Worm (Caenorhabditis elegans) whole organism, L1 larva: ENCODE measurements around the gene unc-68.

Source experiments
- C34B4.2 ChIP-seq: sonication (generic microtip); optimal IDR thresholded peaks from 2 replicates; lab custom pipeline; 2017; ENCODE audit warnings: mild to moderate bottlenecking, missing genetic modification characterization, missing compliant biosample characterization
- F16B12.6 ChIP-seq: fragments of 150-350 bp; optimal IDR thresholded peaks from 2 replicates; lab custom pipeline; 2014; ENCODE audit warnings: missing biosample characterization, missing genetic modification characterization
- aha-1 ChIP-seq: fragments of 150-350 bp; optimal IDR thresholded peaks from 2 replicates; lab custom pipeline; 2014; ENCODE audit warnings: missing biosample characterization, missing genetic modification characterization
- alr-1 ChIP-seq: fragments of 200-800 bp; sonication (Bioruptor generic); optimal IDR thresholded peaks from 2 replicates; lab custom pipeline; 2018; ENCODE audit warnings: borderline replicate concordance, mild to moderate bottlenecking, missing genetic modification characterization, missing compliant biosample characterization
- aly-2 ChIP-seq: fragments of 150-350 bp; optimal IDR thresholded peaks from 2 replicates; lab custom pipeline; 2014; ENCODE audit warnings: missing biosample characterization, missing genetic modification characterization
- ama-1 ChIP-seq: fragments of 150-350 bp; optimal IDR thresholded peaks from 2 replicates; lab custom pipeline; 2014
- blmp-1 ChIP-seq: fragments of 150-350 bp; optimal IDR thresholded peaks from 2 replicates; lab custom pipeline; 2014; ENCODE audit warnings: missing biosample characterization, missing genetic modification characterization
- ceh-63 ChIP-seq: fragments of 200-800 bp; sonication (Bioruptor generic); optimal IDR thresholded peaks from 2 replicates; lab custom pipeline; 2018; ENCODE audit warnings: mild to moderate bottlenecking, missing genetic modification characterization, missing compliant biosample characterization
- ceh-82 ChIP-seq, 3 experiments: fragments of 150-350 bp in 1 of 3; sonication (generic microtip) in 2 of 3; optimal IDR thresholded peaks; 2 replicates each; lab custom pipeline; 2014 to 2017; ENCODE audit warnings: missing biosample characterization in 3 of 3, missing genetic modification characterization in 3 of 3
- ces-1 ChIP-seq: fragments of 150-350 bp; optimal IDR thresholded peaks from 2 replicates; lab custom pipeline; 2014; ENCODE audit warnings: missing biosample characterization, missing genetic modification reagents, missing genetic modification characterization
- dsc-1 ChIP-seq: sonication (generic microtip); optimal IDR thresholded peaks from 2 replicates; lab custom pipeline; 2016; ENCODE audit warnings: mild to moderate bottlenecking, missing genetic modification characterization, missing compliant biosample characterization
- efl-1 ChIP-seq, 4 experiments: fragments of 150-350 bp; optimal IDR thresholded peaks in 3 of 4; peaks in 1 of 4; 1 replicate in 1 of 4; 2 replicates in 3 of 4; lab custom pipeline; 2014; ENCODE audit warnings: missing biosample characterization in 2 of 4, missing genetic modification characterization in 2 of 4, missing genetic modification reagents in 2 of 4
- efl-3 ChIP-seq: fragments of 200-800 bp; sonication (Bioruptor generic); optimal IDR thresholded peaks from 2 replicates; lab custom pipeline; 2018; ENCODE audit warnings: mild to moderate bottlenecking, missing genetic modification characterization, missing compliant biosample characterization
- ets-5 ChIP-seq: fragments of 200-800 bp; sonication (Bioruptor generic); IDR thresholded peaks from 2 replicates; pipeline ENCODE4 v1.3.6; 2022; ENCODE audit warnings: missing genetic modification characterization, missing compliant biosample characterization
- fkh-10 ChIP-seq: sonication (generic microtip); optimal IDR thresholded peaks from 2 replicates; lab custom pipeline; 2017; ENCODE audit warnings: missing biosample characterization, missing genetic modification reagents, missing genetic modification characterization
- fkh-8 ChIP-seq: sonication (generic microtip); optimal IDR thresholded peaks from 2 replicates; lab custom pipeline; 2016; ENCODE audit warnings: mild to moderate bottlenecking, missing genetic modification characterization, missing compliant biosample characterization
- fos-1 ChIP-seq: fragments of 150-350 bp; optimal IDR thresholded peaks from 2 replicates; lab custom pipeline; 2014; ENCODE audit warnings: missing biosample characterization, missing genetic modification characterization
- hlh-17 ChIP-seq: fragments of 200-800 bp; sonication (Bioruptor generic); optimal IDR thresholded peaks from 2 replicates; lab custom pipeline; 2018; ENCODE audit warnings: missing genetic modification characterization, mild to moderate bottlenecking, missing compliant biosample characterization, moderate library complexity, borderline replicate concordance
- hlh-4 ChIP-seq: sonication (generic microtip); optimal IDR thresholded peaks from 2 replicates; lab custom pipeline; 2016; ENCODE audit warnings: mild to moderate bottlenecking, missing genetic modification characterization, missing compliant biosample characterization
- hpl-2 ChIP-seq: fragments of 150-350 bp; optimal IDR thresholded peaks from 2 replicates; lab custom pipeline; 2014; ENCODE audit warnings: missing biosample characterization, missing genetic modification reagents, missing genetic modification characterization
- jun-1 ChIP-seq: fragments of 150-350 bp; optimal IDR thresholded peaks from 2 replicates; lab custom pipeline; 2014; ENCODE audit warnings: missing biosample characterization, missing genetic modification reagents, missing genetic modification characterization
- lin-15B ChIP-seq: fragments of 150-350 bp; sonication (generic microtip); optimal IDR thresholded peaks from 3 replicates; lab custom pipeline; 2014; ENCODE audit warnings: missing biosample characterization, missing genetic modification characterization
- lin-35 ChIP-seq, 2 experiments: fragments of 150-350 bp; optimal IDR thresholded peaks; 2 replicates each; lab custom pipeline; 2014; ENCODE audit warnings: missing biosample characterization in 2 of 2, missing genetic modification characterization in 2 of 2, missing genetic modification reagents in 2 of 2
- lin-39 ChIP-seq: fragments of 150-350 bp; optimal IDR thresholded peaks from 2 replicates; lab custom pipeline; 2014; ENCODE audit warnings: missing biosample characterization, missing genetic modification reagents, missing genetic modification characterization
- lsy-2 ChIP-seq, 2 experiments: fragments of 150-350 bp; optimal IDR thresholded peaks; 2 replicates each; lab custom pipeline; 2014; ENCODE audit warnings: missing biosample characterization in 2 of 2, missing genetic modification characterization in 2 of 2
- mab-9 ChIP-seq: fragments of 200-800 bp; sonication (Bioruptor generic); IDR thresholded peaks from 2 replicates; pipeline ENCODE4 v1.3.6; 2022; ENCODE audit warnings: missing genetic modification reagents, missing genetic modification characterization, missing compliant biosample characterization
- mef-2 ChIP-seq: fragments of 150-350 bp; optimal IDR thresholded peaks from 2 replicates; lab custom pipeline; 2014; ENCODE audit warnings: missing biosample characterization, missing genetic modification characterization
- mep-1 ChIP-seq: fragments of 150-350 bp; optimal IDR thresholded peaks from 2 replicates; lab custom pipeline; 2014; ENCODE audit warnings: missing biosample characterization, missing genetic modification characterization
- nhr-11 ChIP-seq: fragments of 150-350 bp; optimal IDR thresholded peaks from 2 replicates; lab custom pipeline; 2014; ENCODE audit warnings: missing biosample characterization, missing genetic modification characterization
- nhr-12 ChIP-seq: sonication (generic microtip); optimal IDR thresholded peaks from 2 replicates; lab custom pipeline; 2017; ENCODE audit warnings: missing biosample characterization, missing genetic modification characterization
- nhr-237 ChIP-seq: fragments of 150-350 bp; optimal IDR thresholded peaks from 2 replicates; lab custom pipeline; 2014; ENCODE audit warnings: missing biosample characterization, missing genetic modification characterization
- nhr-28 ChIP-seq: fragments of 150-350 bp; optimal IDR thresholded peaks from 2 replicates; lab custom pipeline; 2014; ENCODE audit warnings: missing biosample characterization, missing genetic modification characterization
- nhr-47 ChIP-seq: sonication (generic microtip); optimal IDR thresholded peaks from 2 replicates; lab custom pipeline; 2016; ENCODE audit warnings: mild to moderate bottlenecking, missing genetic modification characterization, moderate library complexity, missing compliant biosample characterization
- nhr-77 ChIP-seq: fragments of 150-350 bp; optimal IDR thresholded peaks from 2 replicates; lab custom pipeline; 2014; ENCODE audit warnings: missing biosample characterization, missing genetic modification characterization
- nhr-84 ChIP-seq: sonication (generic microtip); optimal IDR thresholded peaks from 2 replicates; lab custom pipeline; 2017; ENCODE audit warnings: missing biosample characterization, missing genetic modification characterization
- nhr-85 ChIP-seq: sonication (generic microtip); peaks from one replicate; lab custom pipeline; 2016; ENCODE audit warnings: missing genetic modification characterization, inconsistent platforms, missing compliant biosample characterization
- pag-3 ChIP-seq: sonication (generic microtip); optimal IDR thresholded peaks from 2 replicates; lab custom pipeline; 2017; ENCODE audit warnings: missing genetic modification characterization, mild to moderate bottlenecking, missing compliant biosample characterization, antibody characterized with exemption, borderline replicate concordance; ENCODE audit not compliant: insufficient read depth
- pqm-1 ChIP-seq: sonication (generic microtip); optimal IDR thresholded peaks from 3 replicates; lab custom pipeline; 2017; ENCODE audit warnings: missing biosample characterization, missing genetic modification characterization
- rnt-1 ChIP-seq: sonication (generic microtip); optimal IDR thresholded peaks from 2 replicates; lab custom pipeline; 2016; ENCODE audit warnings: mild to moderate bottlenecking, missing genetic modification characterization, moderate library complexity, missing compliant biosample characterization
- skn-1 ChIP-seq: fragments of 150-350 bp; optimal IDR thresholded peaks from 2 replicates; lab custom pipeline; 2014; ENCODE audit warnings: missing biosample characterization, missing genetic modification characterization
- snpc-4 ChIP-seq: fragments of 150-350 bp; optimal IDR thresholded peaks from 2 replicates; lab custom pipeline; 2014; ENCODE audit warnings: missing biosample characterization, missing genetic modification characterization
- snu-23 ChIP-seq: sonication (generic microtip); optimal IDR thresholded peaks from 2 replicates; lab custom pipeline; 2016; ENCODE audit warnings: missing genetic modification characterization, missing compliant biosample characterization
- sox-4 ChIP-seq: sonication (generic microtip); optimal IDR thresholded peaks from 2 replicates; lab custom pipeline; 2016; ENCODE audit warnings: missing genetic modification characterization, missing compliant biosample characterization
- sup-37 ChIP-seq: fragments of 200-800 bp; sonication (Bioruptor generic); optimal IDR thresholded peaks from 2 replicates; lab custom pipeline; 2018; ENCODE audit warnings: mild to moderate bottlenecking, missing genetic modification characterization, missing compliant biosample characterization
- swsn-7 ChIP-seq: sonication (generic microtip); optimal IDR thresholded peaks from 2 replicates; lab custom pipeline; 2016; ENCODE audit warnings: missing genetic modification characterization, missing compliant biosample characterization
- tbx-2 ChIP-seq: sonication (generic microtip); optimal IDR thresholded peaks from 2 replicates; lab custom pipeline; 2016; ENCODE audit warnings: missing genetic modification characterization, missing compliant biosample characterization
- tlp-1 ChIP-seq: fragments of 150-350 bp; optimal IDR thresholded peaks from 2 replicates; lab custom pipeline; 2014; ENCODE audit warnings: missing biosample characterization, missing genetic modification characterization
- unc-130 ChIP-seq: fragments of 150-350 bp; optimal IDR thresholded peaks from 2 replicates; lab custom pipeline; 2017; ENCODE audit warnings: missing biosample characterization, missing genetic modification characterization, inconsistent platforms
- unc-30 ChIP-seq: sonication (generic microtip); optimal IDR thresholded peaks from 2 replicates; lab custom pipeline; 2017; ENCODE audit warnings: missing biosample characterization, missing genetic modification characterization
- unc-86 ChIP-seq: sonication (generic microtip); optimal IDR thresholded peaks from 2 replicates; lab custom pipeline; 2016; ENCODE audit warnings: missing genetic modification characterization, missing compliant biosample characterization
- unc-98 ChIP-seq: fragments of 200-800 bp; sonication (Bioruptor generic); IDR thresholded peaks from 2 replicates; pipeline ENCODE4 v1.3.6; 2022; ENCODE audit warnings: missing genetic modification characterization, missing compliant biosample characterization
- vab-15 ChIP-seq: sonication (generic microtip); optimal IDR thresholded peaks from 2 replicates; lab custom pipeline; 2017; ENCODE audit warnings: missing genotype, mild to moderate bottlenecking, missing genetic modification characterization, missing compliant biosample characterization
- xbp-1 ChIP-seq: sonication (generic microtip); optimal IDR thresholded peaks from 2 replicates; lab custom pipeline; 2016; ENCODE audit warnings: missing genetic modification characterization, missing compliant biosample characterization
- zag-1 ChIP-seq: fragments of 150-350 bp; optimal IDR thresholded peaks from 2 replicates; lab custom pipeline; 2014; ENCODE audit warnings: missing biosample characterization, missing genetic modification characterization
- ztf-4 ChIP-seq: fragments of 150-350 bp; optimal IDR thresholded peaks from 2 replicates; lab custom pipeline; 2014; ENCODE audit warnings: missing biosample characterization, missing genetic modification characterization

Gene unc-68

ce11 chrV:6879490-6879889, 49.3 kb downstream of the unc-68 start:
- TF ChIP-seq unc-86 (tag; lab: Kevin White, UChicago) (peak; percentile 78), nhr-47 (tag; lab: Kevin White, UChicago) (peak; percentile 82), ama-1 (lab: Kevin White, UChicago) (no peak), tbx-2 (peak; percentile 83), blmp-1 (tag; lab: Kevin White, UChicago) (no peak), pag-3 (tag; lab: Kevin White, UChicago) (peak; percentile 42), ceh-82 (tag; optimal IDR thresholded peaks at IDR 0.05; lab: Kevin White, UChicago) (peak; percentile 39 to 75 (median 74)), ztf-4 (tag; lab: Kevin White, UChicago) (peak; percentile 63), fkh-10 (GFP tag; lab: Kevin White, UChicago) (peak; percentile 60), C34B4.2 (tag; lab: Kevin White, UChicago) (no peak), nhr-85 (tag; lab: Kevin White, UChicago) (peak; percentile 92), dsc-1 (tag; lab: Kevin White, UChicago) (peak; percentile 67), zag-1 (tag; lab: Kevin White, UChicago) (no peak), sox-4 (tag; lab: Kevin White, UChicago) (peak; percentile 61), efl-3 (GFP tag; lab: Kevin White, UChicago) (no peak), aha-1 (tag; lab: Kevin White, UChicago) (no peak), ces-1 (GFP tag; lab: Kevin White, UChicago) (no peak), mep-1 (tag; lab: Kevin White, UChicago) (peak; percentile 63), mab-9 (peak; percentile 73; the same call in 1 of the 2 replicates), pqm-1 (tag; lab: Kevin White, UChicago) (no peak), snu-23 (GFP tag; lab: Kevin White, UChicago) (peak; percentile 87), rnt-1 (tag; lab: Kevin White, UChicago) (peak; percentile 65), unc-130 (tag; lab: Kevin White, UChicago) (no peak), nhr-237 (tag; lab: Kevin White, UChicago) (peak; percentile 34), nhr-11 (tag; lab: Kevin White, UChicago) (no peak), xbp-1 (tag; lab: Kevin White, UChicago) (peak; percentile 61), skn-1 (peak; percentile 20), unc-98 (no peak), mef-2 (peak; percentile 50), vab-15 (no peak), snpc-4 (tag; lab: Kevin White, UChicago) (peak; percentile 21), alr-1 (no peak), fkh-8 (peak; percentile 78), sup-37 (GFP tag; lab: Kevin White, UChicago) (peak; percentile 20), ets-5 (no peak), unc-30 (tag; lab: Kevin White, UChicago) (no peak), ceh-63 (no peak), lsy-2 (tag; optimal IDR thresholded peaks at IDR 0.05; lab: Kevin White, UChicago) (peak; percentile 65 to 75), hpl-2 (GFP tag; lab: Kevin White, UChicago) (no peak), swsn-7 (tag; lab: Kevin White, UChicago) (peak; percentile 80), nhr-84 (tag; lab: Kevin White, UChicago) (no peak), nhr-77 (tag; lab: Kevin White, UChicago) (peak; percentile 70), tlp-1 (no peak), hlh-17 (no peak), nhr-12 (tag; lab: Kevin White, UChicago) (no peak), nhr-28 (no peak), aly-2 (tag; lab: Kevin White, UChicago) (peak; percentile 63), hlh-4 (tag; lab: Kevin White, UChicago) (no peak), efl-1 (optimal IDR thresholded peaks at IDR 0.05; lab: Kevin White, UChicago) (peak; percentile 54 to 63), efl-1 (GFP tag; optimal IDR thresholded peaks at IDR 0.05 in 1 of 2; lab: Kevin White, UChicago) (peak; percentile 1 to 93), jun-1 (tag; lab: Kevin White, UChicago) (peak; percentile 51), lin-35 (GFP tag; optimal IDR thresholded peaks at IDR 0.05; lab: Kevin White, UChicago) (peak; percentile 45 to 51), F16B12.6 (tag; lab: Kevin White, UChicago) (no peak), lin-15B (tag; lab: Kevin White, UChicago) (no peak), lin-39 (tag; lab: Kevin White, UChicago) (no peak), fos-1 (tag; lab: Kevin White, UChicago) (peak; percentile 45)
